Fruit fly (Drosophila melanogaster) whole organism, embryonic: ENCODE results near the gene HP5.

ENCODE experiments used
- Asciz ChIP-seq: fragments of 200-800 bp; sonication (Bioruptor generic); optimal IDR thresholded peaks from 2 replicates; lab custom pipeline; 2017; ENCODE audit warnings: missing biosample characterization, mild to moderate bottlenecking, missing genetic modification characterization, missing genetic modification reagents
- Atf3 ChIP-seq: fragments of 200-800 bp; sonication (Bioruptor generic); optimal IDR thresholded peaks from 3 replicates; lab custom pipeline; 2016; ENCODE audit warnings: missing biosample characterization, missing genetic modification characterization
- Awh ChIP-seq: fragments of 200-800 bp; sonication (Bioruptor generic); IDR thresholded peaks from 2 replicates; pipeline ENCODE4, ENCODE4 v1.3.6; 2022; ENCODE audit warnings: missing biosample characterization, missing genetic modification characterization
- Bteb2 ChIP-seq: fragments of 200-800 bp; sonication (Bioruptor generic); optimal IDR thresholded peaks from 2 replicates; lab custom pipeline; 2016; ENCODE audit warnings: missing biosample characterization, missing genetic modification characterization
- CG12104 ChIP-seq: fragments of 200-800 bp; sonication (Bioruptor generic); optimal IDR thresholded peaks from 3 replicates; lab custom pipeline; 2016; ENCODE audit warnings: missing biosample characterization, missing genetic modification characterization
- CG1233 ChIP-seq: fragments of 200-800 bp; sonication (Bioruptor generic); optimal IDR thresholded peaks from 4 replicates; lab custom pipeline; 2018; ENCODE audit warnings: missing biosample characterization, mild to moderate bottlenecking, missing genetic modification characterization
- CG12744 ChIP-seq: fragments of 200-800 bp; sonication (Bioruptor generic); optimal IDR thresholded peaks from 2 replicates; lab custom pipeline; 2016; ENCODE audit warnings: missing biosample characterization, missing genetic modification characterization
- CG13894 ChIP-seq: fragments of 200-800 bp; sonication (Bioruptor generic); optimal IDR thresholded peaks from 3 replicates; lab custom pipeline; 2018; ENCODE audit warnings: missing biosample characterization, mild to moderate bottlenecking, missing genetic modification characterization, moderate library complexity
- CG16779 ChIP-seq: fragments of 200-800 bp; sonication (Bioruptor generic); IDR thresholded peaks from 2 replicates; pipeline ENCODE4 v1.3.6; 2022; ENCODE audit warnings: missing biosample characterization, missing genetic modification characterization
- CG17802 ChIP-seq: fragments of 200-800 bp; sonication (Bioruptor generic); optimal IDR thresholded peaks from 2 replicates; lab custom pipeline; 2018; ENCODE audit warnings: missing biosample characterization, mild to moderate bottlenecking, missing genetic modification characterization, moderate library complexity
- CG18619 ChIP-seq: fragments of 200-800 bp; sonication (Bioruptor generic); optimal IDR thresholded peaks from 3 replicates; lab custom pipeline; 2017; ENCODE audit warnings: missing biosample characterization, mild to moderate bottlenecking, missing genetic modification characterization
- CG2116 ChIP-seq: fragments of 200-800 bp; sonication (Bioruptor generic); optimal IDR thresholded peaks from 3 replicates; lab custom pipeline; 2018; ENCODE audit warnings: missing biosample characterization, mild to moderate bottlenecking, missing genetic modification characterization
- CG2875 ChIP-seq: fragments of 200-800 bp; sonication (Bioruptor generic); optimal IDR thresholded peaks from 2 replicates; lab custom pipeline; 2017; ENCODE audit warnings: missing biosample characterization, mild to moderate bottlenecking, missing genetic modification characterization, missing genetic modification reagents
- CG31365 ChIP-seq: fragments of 200-800 bp; sonication (Bioruptor generic); optimal IDR thresholded peaks from 2 replicates; lab custom pipeline; 2018; ENCODE audit warnings: missing biosample characterization, mild to moderate bottlenecking, missing genetic modification characterization
- CG42726 ChIP-seq: fragments of 200-800 bp; sonication (Bioruptor generic); IDR thresholded peaks from 2 replicates; pipeline ENCODE4 v1.3.6; 2022; ENCODE audit warnings: missing biosample characterization, missing genetic modification characterization; ENCODE audit not compliant: partially characterized antibody
- CG4707 ChIP-seq: fragments of 200-800 bp; sonication (Bioruptor generic); optimal IDR thresholded peaks from 2 replicates; lab custom pipeline; 2018; ENCODE audit warnings: missing biosample characterization, mild to moderate bottlenecking, missing genetic modification characterization, moderate library complexity
- CG4854 ChIP-seq: fragments of 200-800 bp; sonication (Bioruptor generic); optimal IDR thresholded peaks from 2 replicates; lab custom pipeline; 2016; ENCODE audit warnings: missing biosample characterization, missing genetic modification characterization, inconsistent platforms
- CG6254 ChIP-seq: fragments of 200-800 bp; sonication (Bioruptor generic); optimal IDR thresholded peaks from 3 replicates; lab custom pipeline; 2017; ENCODE audit warnings: mild to moderate bottlenecking, missing biosample characterization, missing genetic modification reagents, missing genetic modification characterization
- CG7271 ChIP-seq: fragments of 200-800 bp; sonication (Bioruptor generic); optimal IDR thresholded peaks from 2 replicates; lab custom pipeline; 2018; ENCODE audit warnings: missing biosample characterization, mild to moderate bottlenecking, missing genetic modification characterization, moderate library complexity
- CG8765 ChIP-seq: fragments of 200-800 bp; sonication (Bioruptor generic); IDR thresholded peaks from 2 replicates; pipeline ENCODE4 v1.3.6; 2022; ENCODE audit warnings: missing biosample characterization, missing genetic modification characterization
- CG8924 ChIP-seq: fragments of 200-800 bp; optimal IDR thresholded peaks from 3 replicates; lab custom pipeline; 2019; ENCODE audit warnings: missing biosample characterization, mild to moderate bottlenecking, missing genetic modification characterization, moderate library complexity
- CHES-1-like ChIP-seq: fragments of 200-800 bp; sonication (Bioruptor generic); optimal IDR thresholded peaks from 2 replicates; lab custom pipeline; 2016; ENCODE audit warnings: missing biosample characterization, missing genetic modification characterization
- Dad ChIP-seq: fragments of 200-800 bp; sonication (Bioruptor generic); optimal IDR thresholded peaks from 3 replicates; lab custom pipeline; 2016; ENCODE audit warnings: missing biosample characterization, missing genetic modification characterization
- Ets97D ChIP-seq: fragments of 200-800 bp; sonication (Bioruptor generic); optimal IDR thresholded peaks from 3 replicates; lab custom pipeline; 2016; ENCODE audit warnings: missing biosample characterization, missing genetic modification characterization
- Fer1 ChIP-seq: fragments of 200-800 bp; sonication (Bioruptor generic); optimal IDR thresholded peaks from 2 replicates; lab custom pipeline; 2017; ENCODE audit warnings: missing biosample characterization, mild to moderate bottlenecking, missing genetic modification characterization
- HLH3B ChIP-seq: fragments of 200-800 bp; sonication (Bioruptor generic); IDR thresholded peaks from 2 replicates; pipeline ENCODE4 v1.3.6; 2022; ENCODE audit warnings: missing biosample characterization, missing genetic modification characterization
- Hr51 ChIP-seq, 2 experiments: fragments of 200-800 bp; sonication (Bioruptor generic); optimal IDR thresholded peaks; 2 replicates in 1 of 2; 3 replicates in 1 of 2; lab custom pipeline; 2016 to 2018; ENCODE audit warnings: missing biosample characterization in 2 of 2, missing genetic modification characterization in 2 of 2, mild to moderate bottlenecking in 1 of 2, moderate library complexity in 1 of 2
- MTF-1 ChIP-seq: fragments of 200-800 bp; sonication (Bioruptor generic); optimal IDR thresholded peaks from 2 replicates; lab custom pipeline; 2018; ENCODE audit warnings: missing biosample characterization, mild to moderate bottlenecking, missing genetic modification characterization, borderline replicate concordance
- Max ChIP-seq: fragments of 200-800 bp; sonication (Bioruptor generic); optimal IDR thresholded peaks from 2 replicates; lab custom pipeline; 2016; ENCODE audit warnings: missing biosample characterization, mild to moderate bottlenecking, missing genetic modification characterization
- Nf-YA ChIP-seq: fragments of 200-800 bp; sonication (Bioruptor generic); IDR thresholded peaks from 2 replicates; pipeline ENCODE4 v1.3.6; 2022; ENCODE audit warnings: missing biosample characterization, missing genetic modification characterization
- PHDP ChIP-seq: fragments of 200-800 bp; sonication (Bioruptor generic); optimal IDR thresholded peaks from 3 replicates; lab custom pipeline; 2018; ENCODE audit warnings: missing biosample characterization, mild to moderate bottlenecking, missing genetic modification characterization, moderate library complexity
- YL-1 ChIP-seq: fragments of 200-800 bp; sonication (Bioruptor generic); optimal IDR thresholded peaks from 3 replicates; lab custom pipeline; 2017; ENCODE audit warnings: missing biosample characterization, mild to moderate bottlenecking, missing genetic modification characterization
- al ChIP-seq: fragments of 200-800 bp; sonication (Bioruptor generic); IDR thresholded peaks from 2 replicates; pipeline ENCODE4 v1.3.6; 2022; ENCODE audit warnings: missing biosample characterization, missing genetic modification characterization
- dan ChIP-seq: fragments of 200-800 bp; sonication (Bioruptor generic); IDR thresholded peaks from 2 replicates; pipeline ENCODE4 v1.3.6; 2022; ENCODE audit warnings: missing biosample characterization, missing genetic modification characterization
- dysf ChIP-seq: fragments of 200-800 bp; sonication (Bioruptor generic); IDR thresholded peaks from 3 replicates; pipeline ENCODE4 v1.3.6; 2022; ENCODE audit warnings: missing biosample characterization, missing genetic modification characterization
- ewg ChIP-seq: fragments of 200-800 bp; sonication (Bioruptor generic); optimal IDR thresholded peaks from 3 replicates; lab custom pipeline; 2017; ENCODE audit warnings: mild to moderate bottlenecking, missing biosample characterization, missing genetic modification reagents, missing genetic modification characterization
- fd96Cb ChIP-seq: fragments of 200-800 bp; sonication (Bioruptor generic); optimal IDR thresholded peaks from 2 replicates; lab custom pipeline; 2018; ENCODE audit warnings: missing biosample characterization, mild to moderate bottlenecking, missing genetic modification characterization, moderate library complexity
- hkb ChIP-seq, 2 experiments: fragments of 200-800 bp in 1 of 2; fragments of >200 bp in 1 of 2; sonication (Bioruptor generic) in 1 of 2; IDR thresholded peaks in 1 of 2; optimal IDR thresholded peaks in 1 of 2; 2 replicates each; pipeline versions ENCODE4 v1.3.6 to Lab custom; 2017 to 2022; ENCODE audit warnings: missing biosample characterization in 1 of 2, missing genetic modification characterization in 1 of 2
- jing ChIP-seq: fragments of 200-800 bp; sonication (Bioruptor generic); optimal IDR thresholded peaks from 2 replicates; lab custom pipeline; 2018; ENCODE audit warnings: missing biosample characterization, mild to moderate bottlenecking, missing genetic modification characterization
- lilli ChIP-seq: fragments of 200-800 bp; sonication (Bioruptor generic); optimal IDR thresholded peaks from 3 replicates; lab custom pipeline; 2016; ENCODE audit warnings: missing biosample characterization, missing genetic modification characterization
- nerfin-2 ChIP-seq: fragments of 200-800 bp; sonication (Bioruptor generic); IDR thresholded peaks from 2 replicates; pipeline ENCODE4 v1.3.6; 2022; ENCODE audit warnings: missing biosample characterization, missing genetic modification characterization; ENCODE audit not compliant: partially characterized antibody
- odd ChIP-seq: fragments of 200-800 bp; sonication (Bioruptor generic); optimal IDR thresholded peaks from 2 replicates; lab custom pipeline; 2017; ENCODE audit warnings: missing biosample characterization, mild to moderate bottlenecking, missing genetic modification characterization
- pnt ChIP-seq: fragments of 200-800 bp; sonication (Bioruptor generic); optimal IDR thresholded peaks from 3 replicates; lab custom pipeline; 2016; ENCODE audit warnings: missing biosample characterization, missing genetic modification characterization
- prd ChIP-seq, 3 experiments: fragments of >200 bp in 2 of 3; fragments of 200-800 bp in 1 of 3; sonication (Bioruptor generic) in 1 of 3; optimal IDR thresholded peaks in 2 of 3; IDR thresholded peaks in 1 of 3; 2 replicates in 2 of 3; 3 replicates in 1 of 3; pipeline versions ENCODE4 v1.3.6 to Lab custom; 2017 to 2022; ENCODE audit warnings: missing biosample characterization in 1 of 3, missing genetic modification characterization in 1 of 3
- rib ChIP-seq: fragments of 200-800 bp; sonication (Bioruptor generic); IDR thresholded peaks from 2 replicates; pipeline ENCODE4 v1.3.6; 2022; ENCODE audit warnings: missing biosample characterization, missing genetic modification characterization
- sisA ChIP-seq: fragments of 200-800 bp; sonication (Bioruptor generic); IDR thresholded peaks from 2 replicates; pipeline ENCODE4 v1.3.6; 2022; ENCODE audit warnings: missing biosample characterization, missing genetic modification characterization
- sob ChIP-seq: fragments of 200-800 bp; sonication (Bioruptor generic); IDR thresholded peaks from 2 replicates; pipeline ENCODE4 v1.3.6; 2022; ENCODE audit warnings: missing biosample characterization, missing genetic modification characterization
- zf30C ChIP-seq: fragments of 200-800 bp; sonication (Bioruptor generic); optimal IDR thresholded peaks from 3 replicates; lab custom pipeline; 2018; ENCODE audit warnings: missing biosample characterization, mild to moderate bottlenecking, missing genetic modification characterization

The HP5 gene

DNA sequence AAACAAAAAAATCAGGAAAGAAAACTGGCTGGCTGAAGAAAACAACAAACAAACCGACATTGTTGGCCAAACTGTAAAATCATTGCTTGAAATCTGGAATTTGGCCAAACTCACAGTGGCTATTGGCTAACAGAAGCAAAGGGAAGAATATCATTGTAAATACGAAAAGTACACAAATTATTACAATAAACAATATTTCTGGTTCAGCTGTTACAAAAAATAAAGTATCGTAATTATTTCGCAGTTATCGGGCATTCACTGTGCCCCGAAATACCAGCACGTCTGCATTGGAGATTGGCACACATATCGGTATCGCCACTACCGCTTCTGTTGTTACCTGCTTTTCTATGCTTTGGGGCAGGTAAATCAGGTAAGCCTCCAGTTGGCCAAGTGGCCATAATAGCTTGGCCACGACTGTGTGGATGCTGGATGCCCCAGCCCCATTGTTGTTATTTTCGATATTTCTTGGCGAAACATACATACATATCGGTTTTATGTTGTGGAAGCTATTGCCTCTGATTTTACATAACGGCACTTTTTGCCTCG, 3.5 kb upstream of the HP5 start (continued):
- TF ChIP-seq CHES-1-like (GFP tag; lab: Kevin White, UChicago) = peak; percentile 16
- no peak for TF ChIP-seq ewg
- TF ChIP-seq HLH3B (GFP tag; lab: Robert Waterston, UW) = peak; percentile 43; the same call in 1 of the 2 replicates
- no peak for TF ChIP-seq pnt
- TF ChIP-seq Hr51 (GFP tag; optimal IDR thresholded peaks at IDR 0.05; lab: Kevin White, UChicago) = peak; percentile 27 to 65
- TF ChIP-seq jing (GFP tag; lab: Kevin White, UChicago) = no peak
- no peak for TF ChIP-seq CG7271 (tag; lab: Kevin White, UChicago)
- peak; percentile 60 for TF ChIP-seq sob (GFP tag; lab: Robert Waterston, UW)
- no peak for TF ChIP-seq CG31365 (tag; lab: Kevin White, UChicago)
- no peak for TF ChIP-seq CG12104 (GFP tag; lab: Kevin White, UChicago)
- TF ChIP-seq odd = no peak
- TF ChIP-seq rib (GFP tag; lab: Robert Waterston, UW) = peak; percentile 20; the same call in 1 of the 2 replicates
- no peak for TF ChIP-seq zf30C
- no peak for TF ChIP-seq Asciz
- no peak for TF ChIP-seq YL-1 (GFP tag; lab: Kevin White, UChicago)
- TF ChIP-seq CG2875 (GFP tag; lab: Kevin White, UChicago) = no peak
- TF ChIP-seq CG17802 (tag; lab: Kevin White, UChicago) = no peak
- peak; percentile 30 for TF ChIP-seq CG4854 (GFP tag; lab: Kevin White, UChicago)
- TF ChIP-seq CG6254 (GFP tag; lab: Kevin White, UChicago) = no peak
- TF ChIP-seq lilli (GFP tag; lab: Kevin White, UChicago) = peak; percentile 67
- no peak for TF ChIP-seq Max (GFP tag; lab: Kevin White, UChicago)
- TF ChIP-seq CG8924 = no peak
- TF ChIP-seq Atf3 (GFP tag; lab: Kevin White, UChicago) = no peak
- no peak for TF ChIP-seq CG42726 (GFP tag; lab: Robert Waterston, UW)
- TF ChIP-seq Fer1 (GFP tag; lab: Kevin White, UChicago) = peak; percentile 46
- TF ChIP-seq Dad = no peak
- TF ChIP-seq CG4707 (GFP tag; lab: Kevin White, UChicago) = no peak
- peak; percentile 75 for TF ChIP-seq sisA (GFP tag; lab: Robert Waterston, UW)
- TF ChIP-seq Bteb2 (GFP tag; lab: Kevin White, UChicago) = peak; percentile 3
- TF ChIP-seq PHDP (tag; lab: Kevin White, UChicago) = peak; percentile 33
- peak; percentile 82 for TF ChIP-seq dysf (GFP tag; lab: Robert Waterston, UW)
- 0 out of 2 replicates have a peak, but pooled peaks have one; percentile 16 for TF ChIP-seq CG16779 (GFP tag; lab: Robert Waterston, UW)
- TF ChIP-seq CG8765 (GFP tag; lab: Robert Waterston, UW) = peak; percentile 28; the same call in 1 of the 2 replicates
- TF ChIP-seq prd (optimal IDR thresholded peaks at IDR 0.05; lab: Kevin White, UChicago) = no peak
- peak; percentile 75 for TF ChIP-seq prd (GFP tag; IDR thresholded peaks at IDR 0.05; lab: Robert Waterston, UW)
- TF ChIP-seq CG13894 (tag; lab: Kevin White, UChicago) = peak; percentile 12
- TF ChIP-seq CG12744 = no peak
- 0 out of 2 replicates have a peak, but pooled peaks have one; percentile 8 for TF ChIP-seq Awh (GFP tag; lab: Robert Waterston, UW)
- TF ChIP-seq al (GFP tag; lab: Robert Waterston, UW) = peak; percentile 54
- no peak for TF ChIP-seq Nf-YA
- TF ChIP-seq fd96Cb = peak; percentile 2
- TF ChIP-seq CG2116 (GFP tag; lab: Kevin White, UChicago) = no peak
- no peak for TF ChIP-seq nerfin-2 (GFP tag; lab: Robert Waterston, UW)
- no peak for TF ChIP-seq CG1233 (GFP tag; lab: Kevin White, UChicago)
- TF ChIP-seq MTF-1 (GFP tag; lab: Kevin White, UChicago) = no peak
- TF ChIP-seq Ets97D (GFP tag; lab: Kevin White, UChicago) = no peak
- peak; percentile 45 for TF ChIP-seq CG18619
- TF ChIP-seq dan (GFP tag; lab: Robert Waterston, UW) = no peak
- no peak for TF ChIP-seq hkb (optimal IDR thresholded peaks at IDR 0.05; lab: Kevin White, UChicago)
- TF ChIP-seq hkb (GFP tag; IDR thresholded peaks at IDR 0.05; lab: Robert Waterston, UW) = peak; percentile 54
